Worm (Caenorhabditis elegans): ENCODE measurements around the gene ptrg-1.

ce11 chrIV:10161706-10162105 lies 32.5 kb downstream of the ptrg-1 start, which contains the start of gene pps-1:
- TF ChIP-seq mep-1 (tag; optimal IDR thresholded peaks at IDR 0.05), result no peak
- TF ChIP-seq zag-1 (tag; optimal IDR thresholded peaks at IDR 0.05), result no peak
- TF ChIP-seq nhr-102 (tag; optimal IDR thresholded peaks at IDR 0.05), result no peak
- TF ChIP-seq tra-1 (GFP tag; IDR thresholded peaks at IDR 0.05), result no peak
- TF ChIP-seq saeg-2 (GFP tag; IDR thresholded peaks at IDR 0.05), result no peak
- TF ChIP-seq ceh-82 (tag; optimal IDR thresholded peaks at IDR 0.05), result no peak
- no peak for TF ChIP-seq nhr-76 (tag; optimal IDR thresholded peaks at IDR 0.05)
